Fruit fly (Drosophila melanogaster) whole organism, prepupa: Measurements from ENCODE around the gene CG32075.
A peak's percentile ranks its signal among the peaks of the same experiment; 100 is the strongest.

ENCODE experiments used
- Blimp-1 ChIP-seq: fragments of 200-800 bp; sonication (Bioruptor generic); optimal IDR thresholded peaks from 3 replicates; lab custom pipeline; 2017; ENCODE audit warnings: missing biosample characterization, missing genetic modification characterization, mild to moderate bottlenecking, moderate library complexity, missing genetic modification reagents
- CG10631 ChIP-seq: fragments of 200-800 bp; sonication (Bioruptor generic); optimal IDR thresholded peaks from 2 replicates; lab custom pipeline; 2016; ENCODE audit warnings: missing biosample characterization, missing genetic modification characterization
- CG10669 ChIP-seq: fragments of 200-800 bp; sonication (Bioruptor generic); optimal IDR thresholded peaks from 3 replicates; lab custom pipeline; 2018; ENCODE audit warnings: missing biosample characterization, mild to moderate bottlenecking, missing genetic modification characterization, moderate library complexity
- CG11294 ChIP-seq: fragments of 200-800 bp; sonication (Bioruptor generic); IDR thresholded peaks from 2 replicates; pipeline ENCODE4 v1.3.6; 2022; ENCODE audit warnings: missing biosample characterization, missing genetic modification characterization
- CG11762 ChIP-seq: fragments of 200-800 bp; sonication (Bioruptor generic); optimal IDR thresholded peaks from 3 replicates; lab custom pipeline; 2016; ENCODE audit warnings: missing biosample characterization, missing genetic modification characterization; ENCODE audit not compliant: insufficient read depth
- CG11902 ChIP-seq: fragments of 200-800 bp; sonication (Bioruptor generic); optimal IDR thresholded peaks from 3 replicates; lab custom pipeline; 2016; ENCODE audit warnings: missing biosample characterization, missing genetic modification characterization
- CG15336 ChIP-seq: fragments of 200-800 bp; sonication (Bioruptor generic); IDR thresholded peaks from 2 replicates; pipeline ENCODE4 v1.3.6; 2022; ENCODE audit warnings: missing biosample characterization, missing genetic modification characterization
- CG3032 ChIP-seq: fragments of 200-800 bp; optimal IDR thresholded peaks from 2 replicates; lab custom pipeline; 2019; ENCODE audit warnings: missing biosample characterization, mild to moderate bottlenecking, missing genetic modification characterization, moderate library complexity
- CG31627 ChIP-seq: fragments of 200-800 bp; sonication (Bioruptor generic); optimal IDR thresholded peaks from 3 replicates; lab custom pipeline; 2016; ENCODE audit warnings: missing biosample characterization, missing genetic modification characterization
- CG32006 ChIP-seq: fragments of 200-800 bp; sonication (Bioruptor generic); optimal IDR thresholded peaks from 3 replicates; lab custom pipeline; 2017; ENCODE audit warnings: missing biosample characterization, mild to moderate bottlenecking, missing genetic modification characterization
- CG3919 ChIP-seq: fragments of 200-800 bp; sonication (Bioruptor generic); optimal IDR thresholded peaks from 3 replicates; lab custom pipeline; 2016; ENCODE audit warnings: missing biosample characterization, missing genetic modification characterization
- CG4318 ChIP-seq: fragments of 200-800 bp; sonication (Bioruptor generic); optimal IDR thresholded peaks from 3 replicates; lab custom pipeline; 2017; ENCODE audit warnings: missing biosample characterization, mild to moderate bottlenecking, missing genetic modification characterization
- CG6163 ChIP-seq: fragments of 200-800 bp; sonication (Bioruptor generic); IDR thresholded peaks from 3 replicates; pipeline ENCODE4 v1.3.6; 2022; ENCODE audit warnings: missing biosample characterization, missing genetic modification characterization
- CG6276 ChIP-seq: fragments of 200-800 bp; sonication (Bioruptor generic); optimal IDR thresholded peaks from 2 replicates; lab custom pipeline; 2017; ENCODE audit warnings: missing biosample characterization, mild to moderate bottlenecking, missing genetic modification characterization
- CG6792 ChIP-seq: fragments of 200-800 bp; sonication (Bioruptor generic); optimal IDR thresholded peaks from 3 replicates; lab custom pipeline; 2016; ENCODE audit warnings: missing biosample characterization, missing genetic modification characterization
- CG6808 ChIP-seq: fragments of 200-800 bp; sonication (Bioruptor generic); optimal IDR thresholded peaks from 3 replicates; lab custom pipeline; 2017; ENCODE audit warnings: missing biosample characterization, missing genetic modification characterization, mild to moderate bottlenecking, moderate library complexity, missing genetic modification reagents
- CG8119 ChIP-seq: fragments of 200-800 bp; sonication (Bioruptor generic); IDR thresholded peaks from 3 replicates; pipeline ENCODE4 v1.3.6; 2022; ENCODE audit warnings: missing biosample characterization, missing genetic modification characterization
- CG8319 ChIP-seq: fragments of 200-800 bp; sonication (Bioruptor generic); optimal IDR thresholded peaks from 3 replicates; lab custom pipeline; 2016; ENCODE audit warnings: missing biosample characterization, missing genetic modification characterization
- CG9139 ChIP-seq: fragments of 200-800 bp; sonication (Bioruptor generic); optimal IDR thresholded peaks from 3 replicates; lab custom pipeline; 2017; ENCODE audit warnings: missing biosample characterization, mild to moderate bottlenecking, missing genetic modification characterization
- Eip75B ChIP-seq: fragments of 200-800 bp; sonication (Bioruptor generic); optimal IDR thresholded peaks from 3 replicates; lab custom pipeline; 2016; ENCODE audit warnings: missing biosample characterization, missing genetic modification characterization
- Eip78C ChIP-seq: fragments of 200-800 bp; sonication (Bioruptor generic); peaks from one replicate; lab custom pipeline; 2016; ENCODE audit warnings: missing biosample characterization, missing genetic modification characterization
- Eip93F ChIP-seq: fragments of 200-800 bp; sonication (Bioruptor generic); optimal IDR thresholded peaks from 2 replicates; lab custom pipeline; 2016; ENCODE audit warnings: missing biosample characterization, mild to moderate bottlenecking, missing genetic modification characterization
- Ets21C ChIP-seq: fragments of 200-800 bp; sonication (Bioruptor generic); optimal IDR thresholded peaks from 3 replicates; lab custom pipeline; 2016; ENCODE audit warnings: missing biosample characterization, missing genetic modification characterization
- Gug ChIP-seq: fragments of 200-800 bp; sonication (Bioruptor generic); IDR thresholded peaks from 2 replicates; pipeline ENCODE4 v1.3.6; 2022; ENCODE audit warnings: missing biosample characterization, missing genetic modification characterization
- Hr38 ChIP-seq: sonication (Bioruptor generic); optimal IDR thresholded peaks from 2 replicates; lab custom pipeline; 2016; ENCODE audit warnings: missing biosample characterization, missing genetic modification characterization
- Hr39 ChIP-seq: fragments of 200-800 bp; sonication (Bioruptor generic); optimal IDR thresholded peaks from 2 replicates; lab custom pipeline; 2016; ENCODE audit warnings: missing biosample characterization, missing genetic modification characterization
- Hr4 ChIP-seq: fragments of 200-800 bp; sonication (Bioruptor generic); optimal IDR thresholded peaks from 3 replicates; lab custom pipeline; 2016; ENCODE audit warnings: missing biosample characterization, missing genetic modification characterization
- Lpt ChIP-seq: fragments of 200-800 bp; sonication (Bioruptor generic); optimal IDR thresholded peaks from 3 replicates; lab custom pipeline; 2016; ENCODE audit warnings: missing biosample characterization, missing genetic modification characterization
- Met ChIP-seq: fragments of 200-800 bp; sonication (Bioruptor generic); optimal IDR thresholded peaks from 3 replicates; lab custom pipeline; 2016; ENCODE audit warnings: missing biosample characterization, missing genetic modification characterization
- OdsH ChIP-seq: fragments of 200-800 bp; sonication (Bioruptor generic); optimal IDR thresholded peaks from 3 replicates; lab custom pipeline; 2016; ENCODE audit warnings: missing biosample characterization, missing genetic modification characterization
- Smox ChIP-seq: fragments of 200-800 bp; sonication (Bioruptor generic); optimal IDR thresholded peaks from 3 replicates; lab custom pipeline; 2016; ENCODE audit warnings: missing biosample characterization, missing genetic modification characterization
- Sox102F ChIP-seq: fragments of 200-800 bp; sonication (Bioruptor generic); optimal IDR thresholded peaks from 2 replicates; lab custom pipeline; 2016; ENCODE audit warnings: missing biosample characterization, mild to moderate bottlenecking, missing genetic modification characterization
- Sox14 ChIP-seq: fragments of 200-800 bp; sonication (Bioruptor generic); optimal IDR thresholded peaks from 3 replicates; lab custom pipeline; 2016; ENCODE audit warnings: missing biosample characterization, missing genetic modification characterization
- Sox15 ChIP-seq: fragments of 200-800 bp; sonication (Bioruptor generic); optimal IDR thresholded peaks from 3 replicates; lab custom pipeline; 2016; ENCODE audit warnings: missing biosample characterization, missing genetic modification characterization
- achi ChIP-seq: fragments of 200-800 bp; sonication (Bioruptor generic); optimal IDR thresholded peaks from 3 replicates; lab custom pipeline; 2016; ENCODE audit warnings: missing biosample characterization, missing genetic modification characterization
- acj6 ChIP-seq: fragments of 200-800 bp; sonication (Bioruptor generic); optimal IDR thresholded peaks from 3 replicates; lab custom pipeline; 2016; ENCODE audit warnings: missing biosample characterization, missing genetic modification characterization
- cyc ChIP-seq: fragments of 200-800 bp; sonication (Bioruptor generic); optimal IDR thresholded peaks from 3 replicates; lab custom pipeline; 2016; ENCODE audit warnings: missing biosample characterization, missing genetic modification characterization
- dac ChIP-seq: fragments of 200-800 bp; sonication (Bioruptor generic); optimal IDR thresholded peaks from 2 replicates; lab custom pipeline; 2017; ENCODE audit warnings: missing biosample characterization, mild to moderate bottlenecking, missing genetic modification characterization
- dsx ChIP-seq: fragments of 200-800 bp; optimal IDR thresholded peaks from 3 replicates; lab custom pipeline; 2019; ENCODE audit warnings: missing biosample characterization, mild to moderate bottlenecking, missing genetic modification characterization, moderate library complexity; ENCODE audit not compliant: poor library complexity, severe bottlenecking
- eg ChIP-seq: fragments of 200-800 bp; sonication (Bioruptor generic); IDR thresholded peaks from 3 replicates; pipeline ENCODE4 v1.3.6; 2022; ENCODE audit warnings: missing biosample characterization, missing genetic modification characterization
- esn ChIP-seq: fragments of 200-800 bp; sonication (Bioruptor generic); optimal IDR thresholded peaks from 2 replicates; lab custom pipeline; 2016; ENCODE audit warnings: missing biosample characterization, mild to moderate bottlenecking, missing genetic modification characterization, moderate library complexity
- fd59A ChIP-seq: fragments of 200-800 bp; sonication (Bioruptor generic); optimal IDR thresholded peaks from 2 replicates; lab custom pipeline; 2017; ENCODE audit warnings: missing biosample characterization, mild to moderate bottlenecking, missing genetic modification characterization, missing genetic modification reagents
- fkh ChIP-seq: fragments of 200-800 bp; sonication (Bioruptor generic); optimal IDR thresholded peaks from 3 replicates; lab custom pipeline; 2017; ENCODE audit warnings: missing biosample characterization, mild to moderate bottlenecking, missing genetic modification characterization, moderate library complexity
- lz ChIP-seq: fragments of 200-800 bp; sonication (Bioruptor generic); optimal IDR thresholded peaks from 3 replicates; lab custom pipeline; 2016; ENCODE audit warnings: missing biosample characterization, missing genetic modification characterization
- net ChIP-seq: fragments of 200-800 bp; sonication (Bioruptor generic); optimal IDR thresholded peaks from 3 replicates; lab custom pipeline; 2016; ENCODE audit warnings: missing biosample characterization, missing genetic modification characterization
- pdm3 ChIP-seq: fragments of 200-800 bp; sonication (Bioruptor generic); optimal IDR thresholded peaks from 3 replicates; lab custom pipeline; 2016; ENCODE audit warnings: missing biosample characterization, missing genetic modification characterization
- salr ChIP-seq, 2 experiments: fragments of 200-800 bp; sonication (Bioruptor generic); optimal IDR thresholded peaks; 3 replicates each; lab custom pipeline; 2016 to 2018; ENCODE audit warnings: missing biosample characterization in 2 of 2, missing genetic modification characterization in 2 of 2, mild to moderate bottlenecking in 1 of 2
- spab ChIP-seq: fragments of 200-800 bp; sonication (Bioruptor generic); optimal IDR thresholded peaks from 2 replicates; lab custom pipeline; 2017; ENCODE audit warnings: missing biosample characterization, mild to moderate bottlenecking, missing genetic modification characterization, missing genetic modification reagents
- ss ChIP-seq, 2 experiments: fragments of 200-800 bp; sonication (Bioruptor generic); optimal IDR thresholded peaks; 2 replicates in 1 of 2; 3 replicates in 1 of 2; lab custom pipeline; 2017 to 2018; ENCODE audit warnings: mild to moderate bottlenecking in 2 of 2, missing biosample characterization in 2 of 2, missing genetic modification characterization in 2 of 2, moderate library complexity in 1 of 2
- svp ChIP-seq: fragments of 200-800 bp; sonication (Bioruptor generic); peaks from one replicate; lab custom pipeline; 2016; ENCODE audit warnings: missing biosample characterization, missing genetic modification characterization
- topi ChIP-seq: fragments of 200-800 bp; sonication (Bioruptor generic); optimal IDR thresholded peaks from 3 replicates; lab custom pipeline; 2016; ENCODE audit warnings: missing biosample characterization, missing genetic modification characterization
- vri ChIP-seq: fragments of 200-800 bp; sonication (Bioruptor generic); optimal IDR thresholded peaks from 3 replicates; lab custom pipeline; 2016; ENCODE audit warnings: missing biosample characterization, mild to moderate bottlenecking, missing genetic modification characterization

CG32075 gene

DNA sequence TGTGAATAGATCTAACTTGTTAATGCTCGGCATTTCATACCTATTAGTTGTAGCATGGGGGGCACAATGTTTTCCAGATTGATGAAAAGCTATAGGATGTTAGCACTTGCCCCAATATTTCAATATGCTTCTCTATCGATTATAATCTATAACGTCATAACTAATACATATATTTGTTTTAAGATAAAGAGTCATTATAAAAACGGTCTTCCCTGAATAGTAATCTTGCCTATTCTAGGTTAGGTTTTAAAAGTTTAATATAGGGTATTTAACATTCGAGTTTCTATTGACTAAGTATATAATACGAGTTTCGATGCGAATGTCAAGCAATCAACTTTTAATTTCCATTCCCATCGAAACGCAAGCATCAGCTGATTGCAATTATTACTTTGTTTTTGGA lies 3.5 kb downstream of the CG32075 start, which contains the start of the genes CG6321 and Blos2:
Gene CG6321, minus strand, starts transcription at position 25 of the 400 bp plus-strand sequence.
Gene Blos2, plus strand, starts transcription at position 372 of the 400 bp plus-strand sequence.
- TF ChIP-seq CG31627 (peak; percentile 72), CG11762 (GFP tag; lab: Kevin White, UChicago) (peak; percentile 35), CG6808 (GFP tag; lab: Kevin White, UChicago) (peak; percentile 66), Sox102F (GFP tag; lab: Kevin White, UChicago) (peak; percentile 66), pdm3 (GFP tag; lab: Kevin White, UChicago) (peak; percentile 78), cyc (GFP tag; lab: Kevin White, UChicago) (peak; percentile 63), Sox15 (GFP tag; lab: Kevin White, UChicago) (peak; percentile 20), esn (GFP tag; lab: Kevin White, UChicago) (peak; percentile 85), topi (GFP tag; lab: Kevin White, UChicago) (peak; percentile 79), dac (peak; percentile 13), Blimp-1 (peak; percentile 9), OdsH (GFP tag; lab: Kevin White, UChicago) (peak; percentile 78), lz (GFP tag; lab: Kevin White, UChicago) (peak; percentile 76), salr (GFP tag; optimal IDR thresholded peaks at IDR 0.05; lab: Kevin White, UChicago) (peak in 1 of 2 experiments; percentile 44), ss (GFP tag; optimal IDR thresholded peaks at IDR 0.05; lab: Kevin White, UChicago) (peak; percentile 52 to 62), Gug (peak; percentile 41), CG3032 (tag; lab: Kevin White, UChicago) (peak; percentile 73), Hr4 (peak; percentile 80), svp (GFP tag; lab: Kevin White, UChicago) (no peak), CG6792 (GFP tag; lab: Kevin White, UChicago) (peak; percentile 75), Met (GFP tag; lab: Kevin White, UChicago) (peak; percentile 79), Lpt (GFP tag; lab: Kevin White, UChicago) (peak; percentile 61), CG9139 (GFP tag; lab: Kevin White, UChicago) (peak; percentile 65), CG10669 (GFP tag; lab: Kevin White, UChicago) (peak; percentile 58), spab (peak; percentile 43), CG8119 (GFP tag; lab: Robert Waterston, UW) (peak; percentile 81; the same call in 2 of the 3 replicates), achi (GFP tag; lab: Kevin White, UChicago) (peak; percentile 73), Hr38 (GFP tag; lab: Kevin White, UChicago) (no peak), acj6 (GFP tag; lab: Kevin White, UChicago) (peak; percentile 73), CG6163 (GFP tag; lab: Robert Waterston, UW) (peak; percentile 70), CG15336 (GFP tag; lab: Robert Waterston, UW) (peak; percentile 85), CG3919 (GFP tag; lab: Kevin White, UChicago) (peak; percentile 75), Hr39 (GFP tag; lab: Kevin White, UChicago) (peak; percentile 65), CG4318 (GFP tag; lab: Kevin White, UChicago) (peak; percentile 37), Eip75B (GFP tag; lab: Kevin White, UChicago) (peak; percentile 67), fd59A (peak; percentile 44), Smox (peak; percentile 75), CG10631 (peak; percentile 69), Ets21C (GFP tag; lab: Kevin White, UChicago) (peak; percentile 35), Eip78C (GFP tag; lab: Kevin White, UChicago) (peak; percentile 95), eg (GFP tag; lab: Robert Waterston, UW) (no peak; the same call in 1 of the 3 replicates), fkh (GFP tag; lab: Kevin White, UChicago) (peak; percentile 49), CG32006 (GFP tag; lab: Kevin White, UChicago) (peak; percentile 81), net (GFP tag; lab: Kevin White, UChicago) (peak; percentile 70), dsx (peak; percentile 83), CG11294 (GFP tag; lab: Robert Waterston, UW) (peak; percentile 41; the same call in 1 of the 2 replicates), vri (peak; percentile 51), CG6276 (peak; percentile 76), Eip93F (GFP tag; lab: Kevin White, UChicago) (no peak), CG11902 (GFP tag; lab: Kevin White, UChicago) (peak; percentile 43), Sox14 (GFP tag; lab: Kevin White, UChicago) (peak; percentile 76), CG8319 (peak; percentile 14)
